Fruit fly (Drosophila melanogaster) whole organism, wandering third instar larva: ENCODE measurements around the gene p24-1.

Experiments
- Abd-B ChIP-seq: fragments of >200 bp; optimal IDR thresholded peaks from 2 replicates; lab custom pipeline; 2017; ENCODE audit warnings: missing biosample characterization, missing genetic modification characterization
- CG32264 ChIP-seq: fragments of 200-800 bp; sonication (Bioruptor generic); optimal IDR thresholded peaks from 2 replicates; lab custom pipeline; 2016; ENCODE audit warnings: missing biosample characterization, missing genetic modification characterization
- CG9705 ChIP-seq: fragments of 200-800 bp; sonication (Bioruptor generic); optimal IDR thresholded peaks from 2 replicates; lab custom pipeline; 2018; ENCODE audit warnings: missing biosample characterization, mild to moderate bottlenecking, missing genetic modification characterization
- CrebA ChIP-seq: fragments of 200-800 bp; sonication (Bioruptor generic); optimal IDR thresholded peaks from 2 replicates; lab custom pipeline; 2016; ENCODE audit warnings: missing biosample characterization, mild to moderate bottlenecking, missing genetic modification characterization, borderline replicate concordance
- Dif ChIP-seq: fragments of 200-275, 200-300 bp; sonication (Bioruptor generic); optimal IDR thresholded peaks from 2 replicates; lab custom pipeline; 2018; ENCODE audit warnings: missing biosample characterization, missing genetic modification characterization; ENCODE audit not compliant: partially characterized antibody
- GATAd ChIP-seq: sonication (Bioruptor generic); optimal IDR thresholded peaks from 2 replicates; lab custom pipeline; 2016; ENCODE audit warnings: missing biosample characterization, missing genetic modification characterization
- HLH106 ChIP-seq: fragments of 200-800 bp; optimal IDR thresholded peaks from 3 replicates; lab custom pipeline; 2019; ENCODE audit warnings: missing biosample characterization, mild to moderate bottlenecking, missing genetic modification characterization, moderate library complexity
- Hr83 ChIP-seq: fragments of 200-300 bp; sonication (Bioruptor generic); optimal IDR thresholded peaks from 2 replicates; lab custom pipeline; 2016; ENCODE audit warnings: missing biosample characterization, mild to moderate bottlenecking, missing genetic modification characterization, moderate library complexity; ENCODE audit not compliant: poor library complexity, severe bottlenecking
- Mio ChIP-seq: sonication (Bioruptor generic); optimal IDR thresholded peaks from 2 replicates; lab custom pipeline; 2016; ENCODE audit warnings: missing biosample characterization, missing genetic modification characterization
- Myc ChIP-seq: fragments of >200 bp; optimal IDR thresholded peaks from 2 replicates; lab custom pipeline; 2017
- Rel ChIP-seq, 2 experiments: fragments of 200-800 bp; sonication (Bioruptor generic) in 1 of 2; optimal IDR thresholded peaks; 2 replicates in 1 of 2; 3 replicates in 1 of 2; lab custom pipeline; 2016 to 2019; ENCODE audit warnings: mild to moderate bottlenecking in 2 of 2, missing biosample characterization in 2 of 2, missing genetic modification characterization in 2 of 2, moderate library complexity in 1 of 2
- Sp1 ChIP-seq: fragments of 200-800 bp; sonication (Bioruptor generic); optimal IDR thresholded peaks from 3 replicates; lab custom pipeline; 2019; ENCODE audit warnings: missing biosample characterization, mild to moderate bottlenecking, missing genetic modification characterization, moderate library complexity
- brk ChIP-seq: fragments of 200-800 bp; sonication (Bioruptor generic); optimal IDR thresholded peaks from 2 replicates; lab custom pipeline; 2016; ENCODE audit warnings: missing biosample characterization, mild to moderate bottlenecking, missing genetic modification characterization
- dl ChIP-seq, 2 experiments: fragments of 175-275, 200-275 bp in 1 of 2; fragments of 200-275 bp in 1 of 2; sonication (Bioruptor generic); optimal IDR thresholded peaks; lab custom pipeline; 2018; ENCODE audit warnings: mild to moderate bottlenecking in 2 of 2, missing biosample characterization in 2 of 2, missing genetic modification characterization in 2 of 2, moderate library complexity in 2 of 2; ENCODE audit not compliant: partially characterized antibody in 2 of 2, insufficient read depth in 1 of 2
- dmrt93B ChIP-seq: fragments of 200-800 bp; sonication (Bioruptor generic); optimal IDR thresholded peaks from 2 replicates; lab custom pipeline; 2018; ENCODE audit warnings: missing biosample characterization, mild to moderate bottlenecking, missing genetic modification characterization
- dsf ChIP-seq: sonication (Bioruptor generic); optimal IDR thresholded peaks from 2 replicates; lab custom pipeline; 2016; ENCODE audit warnings: missing biosample characterization, missing genetic modification characterization, borderline replicate concordance
- ey ChIP-seq: fragments of 200-800 bp; sonication (Bioruptor generic); optimal IDR thresholded peaks from 2 replicates; lab custom pipeline; 2016; ENCODE audit warnings: missing biosample characterization, missing genetic modification characterization
- foxo ChIP-seq, 2 experiments: fragments of 200-800 bp; sonication (Bioruptor generic); optimal IDR thresholded peaks; 2 replicates in 1 of 2; 3 replicates in 1 of 2; lab custom pipeline; 2016 to 2017; ENCODE audit warnings: missing biosample characterization in 2 of 2, missing genetic modification characterization in 2 of 2
- fru ChIP-seq: fragments of 200-800 bp; sonication (Bioruptor generic); optimal IDR thresholded peaks from 3 replicates; lab custom pipeline; 2016; ENCODE audit warnings: missing biosample characterization, mild to moderate bottlenecking, missing genetic modification characterization
- h ChIP-seq: fragments of 200-800 bp; sonication (Bioruptor generic); optimal IDR thresholded peaks from 3 replicates; lab custom pipeline; 2016; ENCODE audit warnings: missing biosample characterization, mild to moderate bottlenecking, missing genetic modification characterization
- jim ChIP-seq: fragments of 175-275, 200-325 bp; sonication (Bioruptor generic); optimal IDR thresholded peaks from 2 replicates; lab custom pipeline; 2016; ENCODE audit warnings: missing biosample characterization, mild to moderate bottlenecking, missing genetic modification characterization
- pan ChIP-seq: fragments of >200 bp; optimal IDR thresholded peaks from 2 replicates; lab custom pipeline; 2017
- sv ChIP-seq: fragments of 200-800 bp; sonication (Bioruptor generic); optimal IDR thresholded peaks from 3 replicates; lab custom pipeline; 2016; ENCODE audit warnings: missing biosample characterization, missing genetic modification characterization
- tai ChIP-seq: sonication (Bioruptor generic); optimal IDR thresholded peaks from 2 replicates; lab custom pipeline; 2016; ENCODE audit warnings: missing biosample characterization, missing genetic modification characterization
- usp ChIP-seq: fragments of >200 bp; optimal IDR thresholded peaks from 2 replicates; lab custom pipeline; 2017; ENCODE audit warnings: missing biosample characterization, missing genetic modification characterization
- woc ChIP-seq: sonication (Bioruptor generic); optimal IDR thresholded peaks from 2 replicates; lab custom pipeline; 2016; ENCODE audit warnings: missing biosample characterization, mild to moderate bottlenecking, missing genetic modification characterization

The p24-1 gene

DNA sequence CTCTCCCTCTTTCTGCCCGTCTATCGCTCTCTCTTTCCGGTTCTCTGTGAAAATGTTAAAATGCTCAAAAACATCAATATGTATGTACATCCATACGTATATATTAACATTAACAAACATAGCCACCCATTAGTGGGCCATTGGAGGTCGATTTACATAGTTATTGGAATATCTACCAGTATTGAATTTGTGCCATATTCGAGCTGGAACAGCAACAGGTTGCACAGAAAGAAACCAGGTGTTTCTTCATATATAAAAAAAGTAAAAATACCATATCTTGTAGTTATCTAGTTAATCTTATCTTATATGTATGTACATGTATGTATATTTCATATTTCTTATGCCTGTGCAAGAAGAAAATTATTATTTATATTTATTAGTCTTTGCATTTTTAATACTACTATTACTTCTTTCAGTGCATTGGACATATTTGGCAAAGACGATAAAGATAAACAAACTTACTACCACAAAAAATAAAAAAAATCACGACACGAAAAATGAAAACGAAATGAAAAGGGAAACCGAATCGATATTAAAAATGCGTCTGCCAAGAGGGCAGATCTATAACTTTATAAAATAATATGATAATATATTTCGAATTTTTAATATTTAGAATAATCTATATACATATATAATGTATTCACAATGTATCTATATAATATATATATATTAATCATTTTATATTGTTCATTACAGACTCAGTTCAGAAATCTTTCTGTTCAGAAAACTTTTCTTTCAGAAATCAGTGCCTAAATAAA is 3.6 kb downstream of the p24-1 start:
- no peak for TF ChIP-seq GATAd (GFP tag; lab: Kevin White, UChicago)
- no peak for TF ChIP-seq Rel (GFP tag; optimal IDR thresholded peaks at IDR 0.05; lab: Kevin White, UChicago)
- no peak for TF ChIP-seq Rel (tag; optimal IDR thresholded peaks at IDR 0.05; lab: Kevin White, UChicago)
- TF ChIP-seq dmrt93B (GFP tag; lab: Kevin White, UChicago) = no peak
- no peak for TF ChIP-seq CrebA
- no peak for TF ChIP-seq Mio (GFP tag; lab: Kevin White, UChicago)

DNA sequence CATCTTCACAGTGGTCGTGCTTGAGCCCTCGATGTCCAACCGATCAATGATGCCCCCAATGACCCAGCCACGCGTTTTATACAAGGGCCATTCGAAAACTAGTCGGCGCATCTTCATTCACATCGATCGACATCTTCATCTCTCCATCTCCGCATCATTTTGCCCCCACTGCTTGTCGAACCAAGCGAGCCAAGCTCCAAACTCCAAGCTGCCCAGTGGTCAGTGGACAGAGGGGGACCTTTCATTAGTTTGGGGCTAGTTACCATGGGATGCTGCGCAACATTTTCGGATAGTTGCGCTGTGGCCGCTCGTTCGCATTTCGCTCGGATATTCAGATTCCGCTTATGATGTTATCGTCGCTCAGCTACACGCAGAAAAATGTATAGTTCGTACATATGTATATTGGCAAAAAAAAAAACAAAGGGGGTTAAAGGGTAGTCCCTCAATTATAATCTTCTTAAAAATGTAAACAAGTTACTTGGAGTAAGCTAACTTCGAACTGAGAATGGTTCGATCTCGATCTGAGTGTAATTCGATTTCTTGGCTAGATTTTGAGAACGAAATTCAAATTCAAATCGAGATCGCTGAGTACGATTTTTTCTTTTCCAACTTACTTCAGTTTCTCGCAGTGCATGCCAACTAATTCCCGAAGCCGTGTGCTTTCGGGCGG is 6.1 kb downstream of the p24-1 start, which contains the start of gene CG15740:
TSS of gene CG15740 (minus strand) at position 51 of the 670 bp plus-strand sequence.
- no peak for TF ChIP-seq brk
- TF ChIP-seq CG32264 (GFP tag; lab: Kevin White, UChicago) = no peak
- no peak for TF ChIP-seq ey (GFP tag; lab: Kevin White, UChicago)
- TF ChIP-seq foxo (GFP tag; optimal IDR thresholded peaks at IDR 0.05; lab: Kevin White, UChicago) = no peak
- TF ChIP-seq dl (GFP tag; optimal IDR thresholded peaks at IDR 0.05; lab: Kevin White, UChicago; ENCODE audit: insufficient read depth in 1 of 2, partially characterized antibody in 2 of 2) = no peak
- TF ChIP-seq dmrt93B (GFP tag; lab: Kevin White, UChicago) = no peak
- TF ChIP-seq Sp1 (GFP tag; lab: Kevin White, UChicago) = no peak
- TF ChIP-seq jim = no peak
- no peak for TF ChIP-seq CrebA
- no peak for TF ChIP-seq tai (GFP tag; lab: Kevin White, UChicago)
- TF ChIP-seq Rel (GFP tag; optimal IDR thresholded peaks at IDR 0.05; lab: Kevin White, UChicago) = no peak
- TF ChIP-seq Rel (tag; optimal IDR thresholded peaks at IDR 0.05; lab: Kevin White, UChicago) = no peak
- no peak for TF ChIP-seq woc (GFP tag; lab: Kevin White, UChicago)
- no peak for TF ChIP-seq fru
- TF ChIP-seq Dif (GFP tag; lab: Kevin White, UChicago) = no peak
- no peak for TF ChIP-seq Abd-B (GFP tag; lab: Kevin White, UChicago)
- TF ChIP-seq CG9705 (GFP tag; lab: Kevin White, UChicago) = no peak
- TF ChIP-seq Hr83 (GFP tag; lab: Kevin White, UChicago) = no peak
- no peak for TF ChIP-seq h (GFP tag; lab: Kevin White, UChicago)
- TF ChIP-seq HLH106 = no peak

DNA sequence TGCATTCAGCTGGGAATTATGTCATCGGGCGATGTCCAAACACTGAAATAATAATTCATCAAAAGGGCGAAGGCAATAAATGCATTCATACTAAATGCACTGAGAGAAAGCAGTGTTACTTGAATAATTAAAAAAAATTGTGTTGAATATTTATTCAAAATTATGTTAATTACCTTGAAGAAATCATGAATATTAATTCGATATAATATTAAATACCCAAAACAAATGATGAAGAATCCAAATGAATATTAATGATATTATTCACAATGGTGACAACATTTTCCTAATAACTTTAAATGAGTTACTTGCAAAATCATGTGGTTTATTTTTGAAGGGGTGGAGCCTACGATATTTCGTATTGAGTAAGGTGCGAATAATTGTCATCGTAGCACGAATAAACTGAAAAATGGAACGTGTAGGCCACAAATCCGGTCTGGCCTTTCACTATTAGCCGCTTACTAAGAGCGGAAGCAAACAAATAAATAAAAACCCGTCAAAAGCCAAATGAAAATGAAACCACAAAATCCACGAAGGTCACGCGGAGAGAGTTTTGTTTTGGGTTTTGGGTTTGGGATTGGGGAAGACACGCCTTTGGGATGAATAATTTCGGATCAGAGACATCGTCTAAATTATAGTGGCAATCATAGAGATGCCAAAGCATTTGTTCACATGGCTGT is 10.5 kb downstream of the p24-1 start:
- TF ChIP-seq Myc (lab: Kevin White, UChicago) (no peak), usp (GFP tag; lab: Kevin White, UChicago) (no peak)

DNA sequence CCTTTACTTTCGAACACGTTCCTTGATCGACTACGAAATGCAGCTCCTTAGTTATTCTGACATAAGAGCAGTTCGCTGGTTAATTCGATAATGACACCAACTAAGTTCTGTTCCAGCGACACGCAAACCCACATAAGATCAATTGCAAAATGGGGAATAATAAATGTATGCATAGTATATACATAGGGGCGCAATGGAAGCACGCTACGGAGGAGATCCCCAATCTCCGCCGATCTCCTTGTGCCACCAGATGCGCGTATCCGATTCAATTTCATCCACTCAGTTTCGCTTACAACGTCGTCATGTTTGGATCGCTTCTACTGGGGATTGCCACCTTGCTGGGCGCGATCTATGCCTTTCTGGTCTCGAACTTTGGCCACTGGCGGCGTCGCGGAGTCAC is 13.0 kb downstream of the p24-1 start, which contains the start of gene Cyp28c1:
TSS of gene Cyp28c1 (plus strand) at position 301 of the 400 bp plus-strand sequence.
- TF ChIP-seq sv (GFP tag; lab: Kevin White, UChicago) (no peak), Myc (lab: Kevin White, UChicago) (no peak), jim (no peak), Mio (GFP tag; lab: Kevin White, UChicago) (no peak), fru (no peak), CG9705 (GFP tag; lab: Kevin White, UChicago) (no peak), Dif (GFP tag; lab: Kevin White, UChicago) (no peak)

DNA sequence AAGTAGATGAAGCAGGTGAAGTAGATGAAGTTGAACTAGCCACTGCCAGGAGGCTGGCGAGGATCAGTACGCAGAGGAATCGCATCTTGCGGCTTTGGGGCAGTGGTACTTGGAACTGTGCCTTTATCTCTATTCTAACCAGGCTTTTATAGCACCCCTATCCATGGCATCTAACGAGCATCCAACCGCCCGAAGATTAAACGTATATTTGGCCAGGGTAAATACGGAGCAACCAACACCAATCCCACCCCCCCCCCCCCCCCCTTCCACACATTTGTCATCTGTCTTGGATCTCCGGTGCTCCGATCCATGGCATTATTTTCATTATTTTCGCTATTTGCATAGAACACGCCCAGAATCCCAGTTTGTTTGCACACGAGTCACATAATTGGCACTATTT is 14.4 kb downstream of the p24-1 start, which contains the start of gene CG15741:
TSS of gene CG15741 (minus strand) at position 101 of the 400 bp plus-strand sequence.
- TF ChIP-seq woc (GFP tag; lab: Kevin White, UChicago) (no peak), Mio (GFP tag; lab: Kevin White, UChicago) (no peak), Dif (GFP tag; lab: Kevin White, UChicago) (no peak), pan (no peak), Abd-B (GFP tag; lab: Kevin White, UChicago) (no peak), dsf (GFP tag; lab: Kevin White, UChicago) (no peak), jim (no peak), CrebA (no peak)
